Worm (Caenorhabditis elegans): Measurements from ENCODE around the gene K03B8.8.

K03B8.8 gene

DNA sequence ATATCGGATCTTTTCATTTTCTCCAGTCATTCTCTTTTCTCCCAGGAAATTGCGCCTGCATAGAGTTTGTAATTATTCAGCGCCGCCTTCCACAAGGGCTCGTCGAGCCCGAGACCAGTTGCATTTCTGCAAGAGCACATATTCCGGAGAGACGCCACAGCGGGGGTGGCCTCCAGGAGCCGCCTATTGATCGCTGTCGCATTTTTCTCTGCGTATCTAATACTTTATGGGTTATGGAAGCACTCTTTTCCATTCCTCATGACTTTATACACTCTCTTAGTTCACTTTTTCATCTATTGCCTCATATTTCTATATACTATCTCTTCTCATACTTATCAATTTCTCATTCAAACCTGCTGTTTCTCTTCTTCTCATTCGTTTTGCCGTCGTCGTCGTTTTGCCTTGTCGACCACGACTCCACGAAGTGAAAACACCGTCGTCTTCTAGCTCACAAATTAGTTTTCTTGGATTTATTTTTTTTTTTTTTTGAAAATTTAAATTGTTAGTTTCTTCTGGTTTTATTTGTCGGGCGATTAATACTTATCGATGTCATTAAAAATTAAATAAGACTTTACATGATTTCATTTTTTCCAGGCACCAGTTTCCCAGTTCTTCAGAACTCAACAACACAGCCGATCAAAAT lies 35.5 kb downstream of the K03B8.8 start, which contains the start of gene cnb-1 (continued):
- TF ChIP-seq R02D3.7 (tag; optimal IDR thresholded peaks at IDR 0.05) (no peak), elt-3 (tag; optimal IDR thresholded peaks at IDR 0.05) (no peak), nhr-6 (tag; optimal IDR thresholded peaks at IDR 0.05) (peak; percentile 26)

DNA sequence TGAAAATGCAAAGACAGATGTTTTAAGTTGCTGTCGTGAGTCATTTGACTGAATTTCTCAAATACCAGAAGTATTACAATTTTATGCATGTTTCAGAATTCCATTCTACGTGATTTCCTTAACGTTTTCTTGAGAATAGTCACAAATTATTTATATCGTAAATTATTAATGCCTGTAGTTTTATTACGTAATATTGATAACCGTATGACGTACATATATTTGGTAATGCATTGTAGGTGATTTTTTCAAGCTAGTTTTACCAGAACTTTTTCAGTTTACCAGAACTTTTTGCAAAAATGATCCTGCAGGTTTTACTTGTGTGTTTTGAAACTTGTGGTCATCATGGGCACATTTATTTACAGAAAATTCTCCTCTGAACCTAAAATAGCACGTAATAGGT lies 36.9 kb downstream of the K03B8.8 start:
- TF ChIP-seq zag-1 (tag; optimal IDR thresholded peaks at IDR 0.05) = no peak
- no peak for TF ChIP-seq aly-2 (tag; optimal IDR thresholded peaks at IDR 0.05)
- TF ChIP-seq unc-39 (tag; optimal IDR thresholded peaks at IDR 0.05) = no peak
- TF ChIP-seq nhr-21 (tag; optimal IDR thresholded peaks at IDR 0.05) = no peak
- TF ChIP-seq ama-1 (optimal IDR thresholded peaks at IDR 0.05) = no peak

DNA sequence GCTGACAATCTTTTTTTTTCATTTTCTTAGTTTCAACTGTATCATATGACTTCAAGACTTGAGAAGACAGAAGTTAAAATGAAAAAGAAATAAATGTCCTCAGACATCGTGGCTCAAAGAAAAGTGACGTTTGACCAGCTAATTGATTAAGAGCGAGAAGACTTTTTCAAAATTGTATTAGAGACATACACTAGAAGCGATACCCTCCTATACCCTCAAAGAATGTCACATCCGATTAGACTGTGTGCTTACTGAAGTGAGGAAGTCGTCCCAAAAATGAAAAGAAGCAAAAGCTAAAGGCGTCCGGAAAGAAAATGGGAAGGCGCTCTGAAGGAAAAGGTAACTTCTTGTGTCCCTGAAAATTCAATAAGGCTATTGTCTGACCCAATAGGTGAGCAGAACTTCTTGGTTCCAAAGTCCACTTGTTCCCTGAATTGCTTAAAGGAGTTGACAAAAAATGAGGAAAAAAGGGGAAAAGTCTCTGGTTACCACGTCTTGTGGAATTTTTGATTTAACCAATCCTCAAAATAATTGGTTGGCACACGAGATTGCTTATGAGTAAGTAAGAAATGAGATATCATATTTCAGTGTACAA lies 38.4 kb downstream of the K03B8.8 start:
- TF ChIP-seq C34F6.9 (tag; optimal IDR thresholded peaks at IDR 0.05) = no peak
- no peak for TF ChIP-seq F13H6.1 (tag; optimal IDR thresholded peaks at IDR 0.05)
- no peak for TF ChIP-seq egl-27 (tag; optimal IDR thresholded peaks at IDR 0.05)
- no peak for TF ChIP-seq elt-1 (tag; optimal IDR thresholded peaks at IDR 0.05)
- no peak for TF ChIP-seq ama-1 (optimal IDR thresholded peaks at IDR 0.05)
- TF ChIP-seq nhr-12 (tag; optimal IDR thresholded peaks at IDR 0.05) = no peak
- TF ChIP-seq sem-4 (tag; optimal IDR thresholded peaks at IDR 0.05) = no peak

DNA sequence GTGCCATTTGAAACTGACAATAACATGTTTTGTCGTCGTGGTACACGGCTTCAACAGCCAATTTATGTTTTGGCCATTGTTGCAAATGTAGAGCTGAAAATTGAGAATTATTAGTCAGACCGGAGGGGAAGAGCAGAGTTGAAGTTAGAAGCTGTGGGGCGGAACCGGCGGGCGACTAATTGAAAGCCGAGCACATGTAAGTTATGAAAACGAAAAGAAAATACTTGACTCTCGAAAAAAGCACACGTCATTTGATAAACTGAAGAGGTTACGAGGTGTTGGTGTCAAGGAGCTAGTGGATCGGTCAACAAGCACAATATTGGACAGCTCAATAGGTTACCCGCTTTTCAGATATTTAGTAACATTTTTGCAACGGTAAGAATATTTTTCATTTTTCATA lies 44.7 kb downstream of the K03B8.8 start, which contains the start of gene dop-5:
dop-5 (minus strand) TSS at position 101 of the 400 bp plus-strand sequence.
- TF ChIP-seq dmd-4 (tag; optimal IDR thresholded peaks at IDR 0.05) (no peak), nhr-77 (tag; optimal IDR thresholded peaks at IDR 0.05) (no peak)

DNA sequence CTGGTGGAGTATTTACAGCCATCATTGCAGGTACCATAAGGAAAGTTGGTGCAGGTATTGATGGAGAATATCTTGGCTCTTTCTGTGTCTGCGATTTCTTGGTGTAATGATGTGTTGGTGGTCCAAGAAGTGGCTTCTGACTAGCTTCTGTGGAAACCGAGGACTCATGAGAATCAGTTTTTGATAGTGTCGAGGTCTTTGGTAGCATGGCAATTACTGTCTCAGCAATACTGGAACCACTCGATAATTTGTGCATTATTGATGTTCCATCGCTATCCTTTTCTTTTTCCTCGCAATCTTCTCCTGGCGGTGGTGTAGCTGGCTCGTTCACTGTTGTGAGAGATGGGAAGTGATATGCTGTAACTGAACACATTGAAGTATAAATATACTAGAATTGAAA lies 47.2 kb downstream of the K03B8.8 start:
- no peak for TF ChIP-seq C34F6.9 (tag; optimal IDR thresholded peaks at IDR 0.05)
- no peak for TF ChIP-seq nhr-237 (tag; optimal IDR thresholded peaks at IDR 0.05)
- TF ChIP-seq dmd-4 (tag; optimal IDR thresholded peaks at IDR 0.05) = no peak
- no peak for TF ChIP-seq sma-9 (GFP tag; optimal IDR thresholded peaks at IDR 0.05)
- TF ChIP-seq sma-9 (tag; optimal IDR thresholded peaks at IDR 0.05) = no peak
- no peak for TF ChIP-seq R02D3.7 (tag; optimal IDR thresholded peaks at IDR 0.05)
- TF ChIP-seq ama-1 (optimal IDR thresholded peaks at IDR 0.05) = no peak
- TF ChIP-seq snpc-4 (tag; optimal IDR thresholded peaks at IDR 0.05) = no peak
